Comparison of ENCODE assay signal across 1 fruit fly cellular context in the genomic region with DNA sequence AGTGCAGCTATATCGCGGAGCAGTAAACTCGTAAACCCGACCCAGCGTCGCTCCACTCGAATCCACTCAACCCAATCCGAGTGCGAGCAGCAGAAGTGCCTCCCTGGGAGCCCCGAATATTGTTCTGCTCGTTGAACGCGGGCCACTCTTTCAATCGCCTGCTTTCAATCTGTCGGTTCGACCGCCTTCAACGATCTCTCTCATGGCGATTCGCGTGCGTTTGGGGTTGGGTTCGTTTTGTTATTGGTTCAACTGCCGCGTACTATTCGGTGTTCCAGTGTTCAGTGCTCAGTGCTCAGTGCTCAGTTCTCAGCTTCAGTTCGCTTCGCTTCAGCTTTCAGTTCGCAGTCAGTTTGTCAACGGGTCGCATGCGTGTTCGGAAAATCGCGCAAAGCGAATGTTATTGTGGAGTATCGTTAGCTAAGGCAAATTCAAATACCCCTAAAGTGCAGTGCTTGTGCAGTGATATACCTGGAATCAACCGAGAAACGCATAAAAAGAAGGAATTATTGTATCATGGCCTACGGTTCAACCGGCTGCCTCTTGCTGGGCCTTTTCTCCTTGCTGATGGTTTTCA.
A peak's percentile ranks its signal among the peaks of the same experiment; 100 is the strongest.
TF ChIP-seq lines count a peak whose summit lies in the region.

CG31676 (plus strand) TSS at position 289 of the 577 bp plus-strand sequence.

TF ChIP-seq in whole organism, embryonic, 481 proteins besides CTCF, POLR2A, EP300 and RAD21 (continued from another document):
- TF ChIP-seq chinmo (GFP tag; IDR thresholded peaks at IDR 0.05; lab: Robert Waterston, UW; ENCODE audit: partially characterized antibody) (0 out of 4 replicates have a peak, but pooled peaks have one; percentile 22), CG18476 (GFP tag; optimal IDR thresholded peaks at IDR 0.05; lab: Kevin White, UChicago) (no peak), tin (GFP tag; optimal IDR thresholded peaks at IDR 0.05; lab: Kevin White, UChicago) (no peak), CG13296 (GFP tag; optimal IDR thresholded peaks at IDR 0.05; lab: Kevin White, UChicago) (peak; percentile 48), CG10543 (GFP tag; optimal IDR thresholded peaks at IDR 0.05; lab: Kevin White, UChicago) (peak; percentile 45), gce (GFP tag; IDR thresholded peaks at IDR 0.05; lab: Robert Waterston, UW) (peak; percentile 54; the same call in 2 of the 3 replicates), grau (tag; optimal IDR thresholded peaks at IDR 0.05; lab: Kevin White, UChicago) (no peak), CG3847 (GFP tag; IDR thresholded peaks at IDR 0.05; lab: Robert Waterston, UW) (no peak), CG2202 (tag; optimal IDR thresholded peaks at IDR 0.05; lab: Kevin White, UChicago) (no peak), org-1 (GFP tag; optimal IDR thresholded peaks at IDR 0.05; lab: Kevin White, UChicago) (no peak), CG7987 (GFP tag; optimal IDR thresholded peaks at IDR 0.05; lab: Kevin White, UChicago) (peak; percentile 53), CG2889 (GFP tag; IDR thresholded peaks at IDR 0.05; lab: Robert Waterston, UW) (no peak), lab (GFP tag; optimal IDR thresholded peaks at IDR 0.05; lab: Kevin White, UChicago) (peak; percentile 53), Gsc (GFP tag; IDR thresholded peaks at IDR 0.05; lab: Robert Waterston, UW) (no peak), CG17568 (GFP tag; optimal IDR thresholded peaks at IDR 0.05; lab: Kevin White, UChicago) (peak; percentile 33), B-H2 (GFP tag; optimal IDR thresholded peaks at IDR 0.05; lab: Kevin White, UChicago) (peak; percentile 73), CG31441 (GFP tag; IDR thresholded peaks at IDR 0.05; lab: Robert Waterston, UW) (0 out of 2 replicates have a peak, but pooled peaks have one; percentile 6), CG15514 (GFP tag; optimal IDR thresholded peaks at IDR 0.05; lab: Kevin White, UChicago) (peak; percentile 48), odd (GFP tag; optimal IDR thresholded peaks at IDR 0.05; lab: Kevin White, UChicago) (peak; percentile 37), her (GFP tag; optimal IDR thresholded peaks at IDR 0.05; lab: Kevin White, UChicago) (peak; percentile 24), CG9727 (GFP tag; optimal IDR thresholded peaks at IDR 0.05; lab: Kevin White, UChicago) (no peak), Trl (optimal IDR thresholded peaks at IDR 0.05; lab: Kevin White, UChicago) (peak; percentile 5 to 15), Trl (GFP tag; optimal IDR thresholded peaks at IDR 0.05; lab: Kevin White, UChicago) (no peak), sqz (GFP tag; optimal IDR thresholded peaks at IDR 0.05; lab: Kevin White, UChicago) (no peak), schlank (tag; optimal IDR thresholded peaks at IDR 0.05; lab: Kevin White, UChicago) (peak; percentile 52), CG43689 (GFP tag; IDR thresholded peaks at IDR 0.05; lab: Robert Waterston, UW) (no peak), NfI (GFP tag; optimal IDR thresholded peaks at IDR 0.05; lab: Kevin White, UChicago) (peak; percentile 10), sisA (GFP tag; IDR thresholded peaks at IDR 0.05; lab: Robert Waterston, UW) (no peak), klu (GFP tag; IDR thresholded peaks at IDR 0.05; lab: Robert Waterston, UW) (no peak), tio (GFP tag; optimal IDR thresholded peaks at IDR 0.05; lab: Kevin White, UChicago) (no peak), usp (GFP tag; optimal IDR thresholded peaks at IDR 0.05; lab: Kevin White, UChicago) (no peak), HLHmδ (GFP tag; optimal IDR thresholded peaks at IDR 0.05; lab: Kevin White, UChicago) (peak; percentile 1), Optix (GFP tag; IDR thresholded peaks at IDR 0.05; lab: Robert Waterston, UW) (no peak), sug (tag; optimal IDR thresholded peaks at IDR 0.05; lab: Kevin White, UChicago) (peak; percentile 4), CG14860 (GFP tag; IDR thresholded peaks at IDR 0.05; lab: Robert Waterston, UW; ENCODE audit: partially characterized antibody) (no peak), CG42726 (GFP tag; IDR thresholded peaks at IDR 0.05; lab: Robert Waterston, UW; ENCODE audit: partially characterized antibody) (no peak), CG12219 (GFP tag; optimal IDR thresholded peaks at IDR 0.05; lab: Kevin White, UChicago) (peak; percentile 34), Deaf1 (tag; optimal IDR thresholded peaks at IDR 0.05; lab: Kevin White, UChicago) (peak; percentile 41), CG32532 (GFP tag; IDR thresholded peaks at IDR 0.05; lab: Robert Waterston, UW) (peak; percentile 81; the same call in 1 of the 2 replicates), luna (GFP tag; optimal IDR thresholded peaks at IDR 0.05; lab: Kevin White, UChicago) (peak; percentile 46), CG17612 (GFP tag; IDR thresholded peaks at IDR 0.05; lab: Robert Waterston, UW) (0 out of 2 replicates have a peak, but pooled peaks have one; percentile 23), CG6175 (GFP tag; IDR thresholded peaks at IDR 0.05; lab: Robert Waterston, UW) (0 out of 3 replicates have a peak, but pooled peaks have one; percentile 23), dmrt99B (tag; optimal IDR thresholded peaks at IDR 0.05; lab: Kevin White, UChicago) (no peak), CG3281 (GFP tag; optimal IDR thresholded peaks at IDR 0.05; lab: Kevin White, UChicago) (peak; percentile 56), CG12299 (tag; optimal IDR thresholded peaks at IDR 0.05; lab: Kevin White, UChicago) (no peak), CG12769 (tag; optimal IDR thresholded peaks at IDR 0.05; lab: Kevin White, UChicago) (peak; percentile 42), CG17385 (GFP tag; optimal IDR thresholded peaks at IDR 0.05; lab: Kevin White, UChicago) (peak; percentile 12), Meics (GFP tag; optimal IDR thresholded peaks at IDR 0.05; lab: Kevin White, UChicago) (peak; percentile 52), ci (GFP tag; IDR thresholded peaks at IDR 0.05; lab: Robert Waterston, UW) (peak; percentile 70), ttk (GFP tag; IDR thresholded peaks at IDR 0.05; lab: Robert Waterston, UW) (no peak), Gug (GFP tag; IDR thresholded peaks at IDR 0.05; lab: Robert Waterston, UW) (no peak), z (GFP tag; IDR thresholded peaks at IDR 0.05; lab: Robert Waterston, UW) (peak; percentile 74)
